In genomic region chr2L:8860767-8861166, dm6 we compare ENCODE assay signal across 3 fruit fly cellular contexts.
TF ChIP-seq lines count a peak whose summit lies in the region.

No protein-coding gene starts in this region.

TF ChIP-seq in whole organism, embryonic, 481 proteins besides CTCF, POLR2A, EP300 and RAD21 (continued from another document and continues in another):
- TF ChIP-seq Hr39 (optimal IDR thresholded peaks at IDR 0.05; lab: Kevin White, UChicago) (no peak), NC2α (GFP tag; optimal IDR thresholded peaks at IDR 0.05; lab: Kevin White, UChicago) (no peak), CG11560 (tag; IDR thresholded peaks at IDR 0.05; lab: Robert Waterston, UW) (peak; percentile 69), CG34376 (GFP tag; optimal IDR thresholded peaks at IDR 0.05; lab: Kevin White, UChicago) (no peak), pzg (GFP tag; optimal IDR thresholded peaks at IDR 0.05; lab: Kevin White, UChicago) (no peak), bigmax (GFP tag; optimal IDR thresholded peaks at IDR 0.05; lab: Kevin White, UChicago) (no peak), lab (GFP tag; optimal IDR thresholded peaks at IDR 0.05; lab: Kevin White, UChicago) (peak; percentile 77), usp (GFP tag; optimal IDR thresholded peaks at IDR 0.05; lab: Kevin White, UChicago) (no peak), ab (GFP tag; optimal IDR thresholded peaks at IDR 0.05; lab: Kevin White, UChicago) (no peak), hkb (optimal IDR thresholded peaks at IDR 0.05; lab: Kevin White, UChicago) (no peak), hkb (GFP tag; IDR thresholded peaks at IDR 0.05; lab: Robert Waterston, UW) (peak; percentile 81), CG8290 (GFP tag; optimal IDR thresholded peaks at IDR 0.05; lab: Kevin White, UChicago) (peak; percentile 34), CG8290 (tag; optimal IDR thresholded peaks at IDR 0.05; lab: Kevin White, UChicago) (no peak), CG7963 (GFP tag; IDR thresholded peaks at IDR 0.05; lab: Robert Waterston, UW; ENCODE audit: partially characterized antibody) (no peak), esg (GFP tag; conservative IDR thresholded peaks at IDR 0.05; lab: Robert Waterston, UW) (peak; percentile 68), D19B (GFP tag; optimal IDR thresholded peaks at IDR 0.05; lab: Kevin White, UChicago) (no peak), CG43689 (GFP tag; IDR thresholded peaks at IDR 0.05; lab: Robert Waterston, UW) (no peak), dm (GFP tag; optimal IDR thresholded peaks at IDR 0.05; lab: Kevin White, UChicago) (no peak), CG16813 (GFP tag; IDR thresholded peaks at IDR 0.05; lab: Robert Waterston, UW; ENCODE audit: partially characterized antibody) (no peak), sob (GFP tag; IDR thresholded peaks at IDR 0.05; lab: Robert Waterston, UW) (peak; percentile 66; the same call in 1 of the 2 replicates), CG12236 (GFP tag; optimal IDR thresholded peaks at IDR 0.05; lab: Kevin White, UChicago) (no peak), mam (GFP tag; optimal IDR thresholded peaks at IDR 0.05; lab: Kevin White, UChicago) (peak; percentile 15), gcm2 (GFP tag; optimal IDR thresholded peaks at IDR 0.05; lab: Kevin White, UChicago) (no peak), psq (GFP tag; optimal IDR thresholded peaks at IDR 0.05; lab: Kevin White, UChicago) (no peak), CG1647 (GFP tag; optimal IDR thresholded peaks at IDR 0.05; lab: Kevin White, UChicago) (peak; percentile 46), CG31365 (tag; optimal IDR thresholded peaks at IDR 0.05; lab: Kevin White, UChicago) (peak; percentile 1), gsb-n (tag; optimal IDR thresholded peaks at IDR 0.05; lab: Kevin White, UChicago) (peak; percentile 64), yki (optimal IDR thresholded peaks at IDR 0.05; lab: Kevin White, UChicago) (no peak), CG17361 (GFP tag; IDR thresholded peaks at IDR 0.05; lab: Robert Waterston, UW) (peak; percentile 82; the same call in 2 of the 3 replicates), Sry-β (GFP tag; optimal IDR thresholded peaks at IDR 0.05; lab: Kevin White, UChicago) (no peak), CG4730 (GFP tag; IDR thresholded peaks at IDR 0.05; lab: Robert Waterston, UW) (peak; percentile 64), CG12659 (GFP tag; optimal IDR thresholded peaks at IDR 0.05; lab: Kevin White, UChicago) (peak; percentile 35), Med (GFP tag; lab: Kevin White, UChicago) (peak; percentile 89), schlank (tag; optimal IDR thresholded peaks at IDR 0.05; lab: Kevin White, UChicago) (no peak), CG10274 (GFP tag; optimal IDR thresholded peaks at IDR 0.05; lab: Kevin White, UChicago) (peak; percentile 29), Ets97D (GFP tag; optimal IDR thresholded peaks at IDR 0.05; lab: Kevin White, UChicago) (peak; percentile 5), jumu (GFP tag; optimal IDR thresholded peaks at IDR 0.05; lab: Kevin White, UChicago) (peak; percentile 27), CG16863 (GFP tag; optimal IDR thresholded peaks at IDR 0.05; lab: Kevin White, UChicago) (no peak), vvl (GFP tag; IDR thresholded peaks at IDR 0.05; lab: Robert Waterston, UW) (peak; percentile 85), Meics (GFP tag; optimal IDR thresholded peaks at IDR 0.05; lab: Kevin White, UChicago) (peak; percentile 47), nerfin-2 (GFP tag; IDR thresholded peaks at IDR 0.05; lab: Robert Waterston, UW; ENCODE audit: partially characterized antibody) (no peak), CG11247 (GFP tag; IDR thresholded peaks at IDR 0.05; lab: Robert Waterston, UW) (peak; percentile 35; the same call in 1 of the 2 replicates), CG17359 (tag; optimal IDR thresholded peaks at IDR 0.05; lab: Kevin White, UChicago) (peak; percentile 78), Optix (GFP tag; IDR thresholded peaks at IDR 0.05; lab: Robert Waterston, UW) (peak; percentile 30; the same call in 2 of the 3 replicates)

TF ChIP-seq in whole organism, prepupa, 60 proteins besides CTCF, POLR2A, EP300 and RAD21 (continued from another document):
- TF ChIP-seq CG10669 (GFP tag; optimal IDR thresholded peaks at IDR 0.05; lab: Kevin White, UChicago) (peak; percentile 62), Ets21C (GFP tag; optimal IDR thresholded peaks at IDR 0.05; lab: Kevin White, UChicago) (peak; percentile 37), Hr38 (GFP tag; optimal IDR thresholded peaks at IDR 0.05; lab: Kevin White, UChicago) (no peak), CG6163 (GFP tag; IDR thresholded peaks at IDR 0.05; lab: Robert Waterston, UW) (peak; percentile 63; the same call in 2 of the 3 replicates), dsx (GFP tag; optimal IDR thresholded peaks at IDR 0.05; lab: Kevin White, UChicago; ENCODE audit: poor library complexity, severe bottlenecking) (peak; percentile 19), acj6 (GFP tag; optimal IDR thresholded peaks at IDR 0.05; lab: Kevin White, UChicago) (peak; percentile 52), esn (GFP tag; optimal IDR thresholded peaks at IDR 0.05; lab: Kevin White, UChicago) (peak; percentile 43), CG32006 (GFP tag; optimal IDR thresholded peaks at IDR 0.05; lab: Kevin White, UChicago) (peak; percentile 43), CG6792 (GFP tag; optimal IDR thresholded peaks at IDR 0.05; lab: Kevin White, UChicago) (peak; percentile 40), Hr4 (GFP tag; optimal IDR thresholded peaks at IDR 0.05; lab: Kevin White, UChicago) (peak; percentile 32), ss (GFP tag; optimal IDR thresholded peaks at IDR 0.05; lab: Kevin White, UChicago) (peak in 1 of 2 experiments; percentile 28), Met (GFP tag; optimal IDR thresholded peaks at IDR 0.05; lab: Kevin White, UChicago) (peak; percentile 64), Smox (GFP tag; optimal IDR thresholded peaks at IDR 0.05; lab: Kevin White, UChicago) (peak; percentile 42), fd59A (GFP tag; optimal IDR thresholded peaks at IDR 0.05; lab: Kevin White, UChicago) (peak; percentile 36), fd85E (GFP tag; optimal IDR thresholded peaks at IDR 0.05; lab: Kevin White, UChicago) (no peak), CG6854 (GFP tag; optimal IDR thresholded peaks at IDR 0.05; lab: Kevin White, UChicago) (no peak), Sox15 (GFP tag; optimal IDR thresholded peaks at IDR 0.05; lab: Kevin White, UChicago) (no peak), cyc (GFP tag; optimal IDR thresholded peaks at IDR 0.05; lab: Kevin White, UChicago) (peak; percentile 72), Sox102F (GFP tag; optimal IDR thresholded peaks at IDR 0.05; lab: Kevin White, UChicago) (peak; percentile 38), Eip93F (GFP tag; optimal IDR thresholded peaks at IDR 0.05; lab: Kevin White, UChicago) (no peak), Hr39 (GFP tag; optimal IDR thresholded peaks at IDR 0.05; lab: Kevin White, UChicago) (peak; percentile 59), CG11902 (GFP tag; optimal IDR thresholded peaks at IDR 0.05; lab: Kevin White, UChicago) (peak; percentile 10), Eip75B (GFP tag; optimal IDR thresholded peaks at IDR 0.05; lab: Kevin White, UChicago) (peak; percentile 50), CG4318 (GFP tag; optimal IDR thresholded peaks at IDR 0.05; lab: Kevin White, UChicago) (no peak), CG34406 (GFP tag; optimal IDR thresholded peaks at IDR 0.05; lab: Kevin White, UChicago) (peak; percentile 28), CG8632 (GFP tag; optimal IDR thresholded peaks at IDR 0.05; lab: Kevin White, UChicago) (no peak), Gug (GFP tag; IDR thresholded peaks at IDR 0.05; lab: Robert Waterston, UW) (peak; percentile 21; the same call in 1 of the 2 replicates), CG8119 (GFP tag; IDR thresholded peaks at IDR 0.05; lab: Robert Waterston, UW) (peak; percentile 61; the same call in 1 of the 3 replicates), vri (GFP tag; optimal IDR thresholded peaks at IDR 0.05; lab: Kevin White, UChicago) (no peak), Blimp-1 (GFP tag; optimal IDR thresholded peaks at IDR 0.05; lab: Kevin White, UChicago) (peak; percentile 24), CG10631 (GFP tag; optimal IDR thresholded peaks at IDR 0.05; lab: Kevin White, UChicago) (peak; percentile 19), spab (GFP tag; optimal IDR thresholded peaks at IDR 0.05; lab: Kevin White, UChicago) (peak; percentile 31), achi (GFP tag; optimal IDR thresholded peaks at IDR 0.05; lab: Kevin White, UChicago) (peak; percentile 46), CG15336 (GFP tag; IDR thresholded peaks at IDR 0.05; lab: Robert Waterston, UW) (peak; percentile 53; the same call in 1 of the 2 replicates), Sox14 (GFP tag; optimal IDR thresholded peaks at IDR 0.05; lab: Kevin White, UChicago) (peak; percentile 21), CG3032 (tag; optimal IDR thresholded peaks at IDR 0.05; lab: Kevin White, UChicago) (peak; percentile 56)

TF ChIP-seq in whole organism, wandering third instar larva, 38 proteins besides CTCF, POLR2A, EP300 and RAD21 (continued from another document):
- TF ChIP-seq Hr83 (GFP tag; optimal IDR thresholded peaks at IDR 0.05; lab: Kevin White, UChicago; ENCODE audit: poor library complexity, severe bottlenecking) (no peak), jim (GFP tag; optimal IDR thresholded peaks at IDR 0.05; lab: Kevin White, UChicago) (no peak), GATAd (GFP tag; optimal IDR thresholded peaks at IDR 0.05; lab: Kevin White, UChicago) (no peak), h (GFP tag; optimal IDR thresholded peaks at IDR 0.05; lab: Kevin White, UChicago) (peak; percentile 63), Jra (GFP tag; optimal IDR thresholded peaks at IDR 0.05; lab: Kevin White, UChicago) (no peak), brk (GFP tag; optimal IDR thresholded peaks at IDR 0.05; lab: Kevin White, UChicago) (no peak)
TF ChIP-seq in whole organism, wandering third instar larva: peak in this region for 12.
